Fruit fly (Drosophila melanogaster) whole organism, embryonic: ENCODE data around the gene Ir67a.

Experiments
- Ada2b ChIP-seq: fragments of 200-800 bp; sonication (Bioruptor generic); IDR thresholded peaks from 2 replicates; pipeline ENCODE4 v1.3.6; 2022; ENCODE audit warnings: missing biosample characterization, missing genetic modification characterization
- Aef1 ChIP-seq: fragments of 200-800 bp; sonication (Bioruptor generic); IDR thresholded peaks from 3 replicates; pipeline ENCODE4 v1.3.6; 2022; ENCODE audit warnings: missing biosample characterization, missing genetic modification characterization
- Atf6 ChIP-seq: fragments of 200-800 bp; sonication (Bioruptor generic); IDR thresholded peaks from 2 replicates; pipeline ENCODE4 v1.3.6; 2022; ENCODE audit warnings: missing biosample characterization, missing genetic modification characterization
- C15 ChIP-seq: fragments of 200-800 bp; sonication (Bioruptor generic); IDR thresholded peaks from 3 replicates; pipeline ENCODE4 v1.3.6; 2022; ENCODE audit warnings: missing biosample characterization, missing genetic modification characterization
- CG10431 ChIP-seq: fragments of 200-800 bp; sonication (Bioruptor generic); optimal IDR thresholded peaks from 3 replicates; lab custom pipeline; 2018; ENCODE audit warnings: missing biosample characterization, mild to moderate bottlenecking, missing genetic modification characterization
- CG14965 ChIP-seq: fragments of 200-800 bp; sonication (Bioruptor generic); optimal IDR thresholded peaks from 2 replicates; lab custom pipeline; 2016; ENCODE audit warnings: missing biosample characterization, missing genetic modification characterization, borderline replicate concordance
- CG15514 ChIP-seq: fragments of 200-800 bp; sonication (Bioruptor generic); optimal IDR thresholded peaks from 3 replicates; lab custom pipeline; 2017; ENCODE audit warnings: missing biosample characterization, missing genetic modification characterization, mild to moderate bottlenecking, moderate library complexity, missing genetic modification reagents
- CG16813 ChIP-seq: fragments of 200-800 bp; sonication (Bioruptor generic); IDR thresholded peaks from 3 replicates; pipeline ENCODE4 v1.3.6; 2022; ENCODE audit warnings: missing biosample characterization, missing genetic modification characterization; ENCODE audit not compliant: partially characterized antibody
- CG17186 ChIP-seq: fragments of 200-800 bp; sonication (Bioruptor generic); optimal IDR thresholded peaks from 3 replicates; lab custom pipeline; 2017; ENCODE audit warnings: missing biosample characterization, missing genetic modification reagents, missing genetic modification characterization
- CG17328 ChIP-seq: fragments of 200-800 bp; sonication (Bioruptor generic); IDR thresholded peaks from 2 replicates; pipeline ENCODE4 v1.3.6; 2022; ENCODE audit warnings: missing biosample characterization, missing genetic modification characterization
- CG18764 ChIP-seq: fragments of 200-800 bp; sonication (Bioruptor generic); optimal IDR thresholded peaks from 3 replicates; lab custom pipeline; 2016; ENCODE audit warnings: missing biosample characterization, missing genetic modification characterization
- CG3065 ChIP-seq: fragments of 200-800 bp; sonication (Bioruptor generic); optimal IDR thresholded peaks from 2 replicates; lab custom pipeline; 2016; ENCODE audit warnings: missing biosample characterization, missing genetic modification characterization
- CG31224 ChIP-seq: fragments of 200-800 bp; sonication (Bioruptor generic); IDR thresholded peaks from 2 replicates; pipeline ENCODE4 v1.3.6; 2022; ENCODE audit warnings: missing biosample characterization, missing genetic modification characterization
- CG32772 ChIP-seq: fragments of 200-800 bp; sonication (Bioruptor generic); IDR thresholded peaks from 2 replicates; pipeline ENCODE4 v1.3.6; 2022; ENCODE audit warnings: missing biosample characterization, missing genetic modification characterization
- CG33213 ChIP-seq: fragments of 200-800 bp; sonication (Bioruptor generic); optimal IDR thresholded peaks from 3 replicates; lab custom pipeline; 2016; ENCODE audit warnings: missing biosample characterization, missing genetic modification characterization
- CG42726 ChIP-seq: fragments of 200-800 bp; sonication (Bioruptor generic); IDR thresholded peaks from 2 replicates; pipeline ENCODE4 v1.3.6; 2022; ENCODE audit warnings: missing biosample characterization, missing genetic modification characterization; ENCODE audit not compliant: partially characterized antibody
- CG6854 ChIP-seq: fragments of 200-800 bp; sonication (Bioruptor generic); optimal IDR thresholded peaks from 3 replicates; lab custom pipeline; 2017; ENCODE audit warnings: missing biosample characterization, mild to moderate bottlenecking, missing genetic modification characterization
- CG7271 ChIP-seq: fragments of 200-800 bp; sonication (Bioruptor generic); optimal IDR thresholded peaks from 2 replicates; lab custom pipeline; 2018; ENCODE audit warnings: missing biosample characterization, mild to moderate bottlenecking, missing genetic modification characterization, moderate library complexity
- CG8290 ChIP-seq, 3 experiments: fragments of 200-800 bp; sonication (Bioruptor generic); optimal IDR thresholded peaks; 2 replicates each; lab custom pipeline; 2016 to 2019; ENCODE audit warnings: missing biosample characterization in 3 of 3, missing genetic modification characterization in 3 of 3, mild to moderate bottlenecking in 2 of 3, moderate library complexity in 1 of 3
- CG9932 ChIP-seq: fragments of 200-800 bp; sonication (Bioruptor generic); IDR thresholded peaks from 2 replicates; pipeline ENCODE4 v1.3.6; 2022; ENCODE audit warnings: missing biosample characterization, missing genetic modification characterization
- D19A ChIP-seq: fragments of 200-800 bp; optimal IDR thresholded peaks from 3 replicates; lab custom pipeline; 2019; ENCODE audit warnings: missing biosample characterization, mild to moderate bottlenecking, missing genetic modification characterization, moderate library complexity
- Dek ChIP-seq: fragments of 200-800 bp; sonication (Bioruptor generic); optimal IDR thresholded peaks from 3 replicates; lab custom pipeline; 2019; ENCODE audit warnings: missing biosample characterization, mild to moderate bottlenecking, missing genetic modification characterization, moderate library complexity
- Dip3 ChIP-seq: fragments of 200-800 bp; sonication (Bioruptor generic); optimal IDR thresholded peaks from 3 replicates; lab custom pipeline; 2016; ENCODE audit warnings: missing biosample characterization, missing genetic modification characterization
- Drgx ChIP-seq: fragments of 200-800 bp; sonication (Bioruptor generic); IDR thresholded peaks from 2 replicates; pipeline ENCODE4 v1.3.6; 2022; ENCODE audit warnings: missing biosample characterization, missing genetic modification characterization
- Hmx ChIP-seq: fragments of 200-800 bp; sonication (Bioruptor generic); optimal IDR thresholded peaks from 2 replicates; lab custom pipeline; 2016; ENCODE audit warnings: missing biosample characterization, missing genetic modification characterization
- Lhr ChIP-seq: fragments of 200-800 bp; sonication (Bioruptor generic); optimal IDR thresholded peaks from 3 replicates; lab custom pipeline; 2017; ENCODE audit warnings: mild to moderate bottlenecking, missing biosample characterization, missing genetic modification reagents, missing genetic modification characterization
- MTF-1 ChIP-seq: fragments of 200-800 bp; sonication (Bioruptor generic); optimal IDR thresholded peaks from 2 replicates; lab custom pipeline; 2018; ENCODE audit warnings: missing biosample characterization, mild to moderate bottlenecking, missing genetic modification characterization, borderline replicate concordance
- Med ChIP-seq: fragments of 200-800 bp; sonication (Bioruptor generic); peaks from one replicate; lab custom pipeline; 2016; ENCODE audit warnings: missing biosample characterization, missing genetic modification characterization, mild to moderate bottlenecking, inconsistent platforms, moderate library complexity
- Mrtf ChIP-seq: fragments of 200-800 bp; sonication (Bioruptor generic); IDR thresholded peaks from 3 replicates; pipeline ENCODE4 v1.3.6; 2022; ENCODE audit warnings: missing biosample characterization, missing genetic modification characterization
- Oaz ChIP-seq: fragments of 200-800 bp; sonication (Bioruptor generic); IDR thresholded peaks from 2 replicates; pipeline ENCODE4 v1.3.6; 2022; ENCODE audit warnings: missing biosample characterization, missing genetic modification characterization
- Stat92E ChIP-seq, 3 experiments: fragments of >200 bp in 2 of 3; fragments of 200-800 bp in 1 of 3; sonication (Bioruptor generic) in 1 of 3; optimal IDR thresholded peaks; 2 replicates each; lab custom pipeline; 2017 to 2019; ENCODE audit warnings: missing biosample characterization in 3 of 3, missing genetic modification characterization in 3 of 3, mild to moderate bottlenecking in 1 of 3, moderate library complexity in 1 of 3
- Taf1 ChIP-seq: fragments of 200-800 bp; sonication (Bioruptor generic); IDR thresholded peaks from 2 replicates; pipeline ENCODE4 v1.3.6; 2022; ENCODE audit warnings: missing biosample characterization, missing genetic modification characterization
- ato ChIP-seq: fragments of 200-800 bp; sonication (Bioruptor generic); IDR thresholded peaks from 2 replicates; pipeline ENCODE4 v1.3.6; 2022; ENCODE audit warnings: missing biosample characterization, missing genetic modification characterization; ENCODE audit not compliant: partially characterized antibody
- dimm ChIP-seq: fragments of 200-800 bp; sonication (Bioruptor generic); IDR thresholded peaks from 2 replicates; pipeline ENCODE4 v1.3.6; 2022; ENCODE audit warnings: missing biosample characterization, missing genetic modification characterization
- dpn ChIP-seq, 2 experiments: fragments of 200-800 bp; sonication (Bioruptor generic); optimal IDR thresholded peaks; 3 replicates each; lab custom pipeline; 2016; ENCODE audit warnings: missing biosample characterization in 2 of 2, missing genetic modification characterization in 2 of 2
- gcm ChIP-seq: fragments of 200-800 bp; sonication (Bioruptor generic); optimal IDR thresholded peaks from 2 replicates; lab custom pipeline; 2019; ENCODE audit warnings: missing biosample characterization, mild to moderate bottlenecking, missing genetic modification characterization, moderate library complexity
- gem ChIP-seq: fragments of 200-800 bp; sonication (Bioruptor generic); optimal IDR thresholded peaks from 2 replicates; lab custom pipeline; 2019; ENCODE audit warnings: missing biosample characterization, mild to moderate bottlenecking, missing genetic modification characterization, moderate library complexity
- gfzf ChIP-seq: fragments of 200-800 bp; sonication (Bioruptor generic); optimal IDR thresholded peaks from 2 replicates; lab custom pipeline; 2016; ENCODE audit warnings: missing biosample characterization, mild to moderate bottlenecking, missing genetic modification characterization, moderate library complexity
- her ChIP-seq: fragments of 200-800 bp; sonication (Bioruptor generic); optimal IDR thresholded peaks from 2 replicates; lab custom pipeline; 2016; ENCODE audit warnings: missing biosample characterization, missing genetic modification characterization
- lola ChIP-seq, 3 experiments: fragments of >200 bp in 2 of 3; fragments of 200-800 bp in 1 of 3; sonication (Bioruptor generic) in 1 of 3; optimal IDR thresholded peaks; 2 replicates each; lab custom pipeline; 2017 to 2019; ENCODE audit warnings: missing biosample characterization in 3 of 3, missing genetic modification characterization in 3 of 3, mild to moderate bottlenecking in 1 of 3, moderate library complexity in 1 of 3
- pfk ChIP-seq: fragments of 200-800 bp; sonication (Bioruptor generic); optimal IDR thresholded peaks from 2 replicates; lab custom pipeline; 2018; ENCODE audit warnings: missing biosample characterization, mild to moderate bottlenecking, missing genetic modification characterization, moderate library complexity
- pnt ChIP-seq: fragments of 200-800 bp; sonication (Bioruptor generic); optimal IDR thresholded peaks from 3 replicates; lab custom pipeline; 2016; ENCODE audit warnings: missing biosample characterization, missing genetic modification characterization
- so ChIP-seq: fragments of 200-800 bp; sonication (Bioruptor generic); IDR thresholded peaks from 3 replicates; pipeline ENCODE4 v1.3.6; 2022; ENCODE audit warnings: missing biosample characterization, missing genetic modification characterization
- sqz ChIP-seq: fragments of 200-800 bp; sonication (Bioruptor generic); optimal IDR thresholded peaks from 3 replicates; lab custom pipeline; 2018; ENCODE audit warnings: missing biosample characterization, mild to moderate bottlenecking, missing genetic modification characterization
- sr ChIP-seq: fragments of 200-800 bp; sonication (Bioruptor generic); IDR thresholded peaks from 3 replicates; pipeline ENCODE4 v1.3.6; 2022; ENCODE audit warnings: missing biosample characterization, missing genetic modification characterization
- tio ChIP-seq: fragments of 200-800 bp; sonication (Bioruptor generic); optimal IDR thresholded peaks from 2 replicates; lab custom pipeline; 2017; ENCODE audit warnings: missing biosample characterization, missing genetic modification characterization, inconsistent platforms
- vnd ChIP-seq: fragments of 200-800 bp; sonication (Bioruptor generic); IDR thresholded peaks from 3 replicates; pipeline ENCODE4 v1.3.6; 2022; ENCODE audit warnings: missing biosample characterization, missing genetic modification characterization; ENCODE audit not compliant: partially characterized antibody

Gene Ir67a

dm6 chr3L:9511287-9512256, 32.2 kb downstream of the Ir67a start, which contains the start of gene RpS9 (continued):
- TF ChIP-seq CG16813 (GFP tag; lab: Robert Waterston, UW) (peak; percentile 35; the same call in 1 of the 3 replicates), her (GFP tag; lab: Kevin White, UChicago) (no peak), D19A (tag; lab: Kevin White, UChicago) (no peak), lola (GFP tag; optimal IDR thresholded peaks at IDR 0.05; lab: Kevin White, UChicago) (no peak), Lhr (GFP tag; lab: Kevin White, UChicago) (peak; percentile 63), CG18764 (GFP tag; lab: Kevin White, UChicago) (no peak), CG8290 (GFP tag; optimal IDR thresholded peaks at IDR 0.05; lab: Kevin White, UChicago) (peak; percentile 20), CG8290 (tag; optimal IDR thresholded peaks at IDR 0.05; lab: Kevin White, UChicago) (peak in 1 of 2 experiments; percentile 65), Stat92E (GFP tag; optimal IDR thresholded peaks at IDR 0.05; lab: Kevin White, UChicago) (peak in 1 of 3 experiments; percentile 37), CG3065 (GFP tag; lab: Kevin White, UChicago) (no peak), Med (GFP tag; lab: Kevin White, UChicago) (peak; percentile 73), CG14965 (GFP tag; lab: Kevin White, UChicago) (no peak), pfk (GFP tag; lab: Kevin White, UChicago) (peak; percentile 70), vnd (GFP tag; lab: Robert Waterston, UW) (no peak), sr (GFP tag; lab: Robert Waterston, UW) (no peak), C15 (no peak), gfzf (GFP tag; lab: Kevin White, UChicago) (peak; percentile 90), CG7271 (tag; lab: Kevin White, UChicago) (peak; percentile 20), gcm (GFP tag; lab: Kevin White, UChicago) (peak; percentile 36), CG32772 (no peak), ato (GFP tag; lab: Robert Waterston, UW) (no peak), CG10431 (no peak), CG31224 (GFP tag; lab: Robert Waterston, UW) (no peak), pnt (no peak), CG17328 (GFP tag; lab: Robert Waterston, UW) (no peak), Taf1 (no peak), MTF-1 (no peak), CG6854 (no peak), CG15514 (GFP tag; lab: Kevin White, UChicago) (peak; percentile 41), Dek (tag; lab: Kevin White, UChicago) (no peak), Hmx (GFP tag; lab: Kevin White, UChicago) (no peak), CG9932 (peak; percentile 34; the same call in 1 of the 2 replicates), Drgx (no peak), dimm (no peak), so (GFP tag; lab: Robert Waterston, UW) (0 out of 3 replicates have a peak, but pooled peaks have one; percentile 44), Atf6 (no peak), tio (GFP tag; lab: Kevin White, UChicago) (no peak), Ada2b (GFP tag; lab: Robert Waterston, UW) (no peak), Oaz (no peak), sqz (GFP tag; lab: Kevin White, UChicago) (peak; percentile 40), dpn (GFP tag; optimal IDR thresholded peaks at IDR 0.05; lab: Kevin White, UChicago) (no peak), Aef1 (GFP tag; lab: Robert Waterston, UW) (no peak), Mrtf (GFP tag; lab: Robert Waterston, UW) (no peak), gem (tag; lab: Kevin White, UChicago) (peak; percentile 4), CG42726 (GFP tag; lab: Robert Waterston, UW) (no peak), Dip3 (GFP tag; lab: Kevin White, UChicago) (no peak), CG33213 (GFP tag; lab: Kevin White, UChicago) (peak; percentile 54), CG17186 (GFP tag; lab: Kevin White, UChicago) (no peak)
